Worm (Caenorhabditis elegans) whole organism, L4 larva: ENCODE measurements around the gene srv-2.

ENCODE experiments used
- F26F4.8 ChIP-seq: fragments of 200-800 bp; sonication (Bioruptor generic); conservative IDR thresholded peaks from 2 replicates; pipeline ENCODE4 v1.3.6; 2022; ENCODE audit warnings: missing genetic modification characterization, missing compliant biosample characterization
- T26A8.4 ChIP-seq: fragments of 200-800 bp; sonication (Bioruptor generic); IDR thresholded peaks from 2 replicates; pipeline ENCODE4 v1.3.6; 2022; ENCODE audit warnings: missing genetic modification characterization, missing compliant biosample characterization
- Y48G9A.11 ChIP-seq: fragments of 200-800 bp; sonication (Bioruptor generic); IDR thresholded peaks from 2 replicates; pipeline ENCODE4 v1.3.6; 2022; ENCODE audit warnings: missing genetic modification reagents, missing genetic modification characterization, missing compliant biosample characterization
- ama-1 ChIP-seq: fragments of 150-350 bp; optimal IDR thresholded peaks from 2 replicates; lab custom pipeline; 2014; ENCODE audit warnings: inconsistent platforms, mixed read lengths
- cey-2 ChIP-seq: sonication (generic microtip); optimal IDR thresholded peaks from 3 replicates; lab custom pipeline; 2017; ENCODE audit warnings: missing genetic modification characterization, mild to moderate bottlenecking, missing compliant biosample characterization, antibody characterized with exemption, borderline replicate concordance; ENCODE audit not compliant: insufficient read depth
- ctbp-1 ChIP-seq: fragments of 200-800 bp; sonication (Bioruptor generic); IDR thresholded peaks from 2 replicates; pipeline ENCODE4 v1.3.6; 2022; ENCODE audit warnings: missing genetic modification reagents, missing genetic modification characterization, missing compliant biosample characterization
- daf-16 ChIP-seq, 3 experiments: sonication (generic microtip); optimal IDR thresholded peaks; 2 replicates each; lab custom pipeline; 2016 to 2017; ENCODE audit warnings: missing genetic modification characterization in 3 of 3, missing genetic modification reagents in 3 of 3, mild to moderate bottlenecking in 2 of 3, missing compliant biosample characterization in 2 of 3, missing biosample characterization in 1 of 3, moderate library complexity in 1 of 3
- daf-19 ChIP-seq: fragments of 200-800 bp; sonication (Bioruptor generic); conservative IDR thresholded peaks from 2 replicates; pipeline ENCODE4 v1.3.6; 2022; ENCODE audit warnings: missing genetic modification characterization, missing compliant biosample characterization
- dmd-6 ChIP-seq: fragments of 200-800 bp; sonication (Bioruptor generic); IDR thresholded peaks from 2 replicates; pipeline ENCODE4 v1.3.6; 2022; ENCODE audit warnings: missing genetic modification reagents, missing genetic modification characterization, missing compliant biosample characterization
- dmd-8 ChIP-seq: fragments of 200-800 bp; sonication (Bioruptor generic); IDR thresholded peaks from 2 replicates; pipeline ENCODE4 v1.3.6; 2022; ENCODE audit warnings: missing genetic modification characterization, missing compliant biosample characterization
- dpl-1 ChIP-seq: fragments of 150-350 bp; optimal IDR thresholded peaks from 2 replicates; lab custom pipeline; 2014; ENCODE audit warnings: missing biosample characterization, missing genetic modification reagents, missing genetic modification characterization
- duxl-1 ChIP-seq: sonication (generic microtip); optimal IDR thresholded peaks from 2 replicates; lab custom pipeline; 2016; ENCODE audit warnings: mild to moderate bottlenecking, missing genetic modification characterization, moderate library complexity, missing compliant biosample characterization; ENCODE audit not compliant: poor library complexity
- dve-1 ChIP-seq: sonication (generic microtip); optimal IDR thresholded peaks from 2 replicates; lab custom pipeline; 2017; ENCODE audit warnings: antibody characterized with exemption, mild to moderate bottlenecking, missing genetic modification characterization, missing compliant biosample characterization; ENCODE audit not compliant: insufficient read depth
- egl-43 ChIP-seq: fragments of 200-800 bp; sonication (Bioruptor generic); IDR thresholded peaks from 2 replicates; pipeline ENCODE4 v1.3.6; 2022; ENCODE audit warnings: missing genetic modification reagents, missing genetic modification characterization, missing compliant biosample characterization
- hif-1 ChIP-seq, 2 experiments: sonication (generic microtip); optimal IDR thresholded peaks; 2 replicates each; lab custom pipeline; 2016 to 2017; ENCODE audit warnings: missing compliant biosample characterization in 2 of 2, missing genetic modification characterization in 2 of 2, missing genetic modification reagents in 2 of 2, missing genotype in 2 of 2, mild to moderate bottlenecking in 1 of 2
- hlh-30 ChIP-seq: sonication (generic microtip); optimal IDR thresholded peaks from 2 replicates; lab custom pipeline; 2017; ENCODE audit warnings: antibody characterized with exemption, mild to moderate bottlenecking, missing genetic modification characterization, missing compliant biosample characterization; ENCODE audit not compliant: insufficient read depth
- jun-1 ChIP-seq: fragments of 150-350 bp; optimal IDR thresholded peaks from 2 replicates; lab custom pipeline; 2014; ENCODE audit warnings: missing biosample characterization, missing genetic modification reagents, missing genetic modification characterization
- lim-7 ChIP-seq: fragments of 200-800 bp; sonication (Bioruptor generic); IDR thresholded peaks from 2 replicates; pipeline ENCODE4 v1.3.6; 2022; ENCODE audit warnings: missing genetic modification characterization, missing compliant biosample characterization
- lin-1 ChIP-seq: fragments of 200-800 bp; sonication (Bioruptor generic); IDR thresholded peaks from 2 replicates; pipeline ENCODE4 v1.3.6; 2022; ENCODE audit warnings: missing genetic modification reagents, missing genetic modification characterization, missing compliant biosample characterization
- lin-29 ChIP-seq: fragments of 200-800 bp; sonication (Bioruptor generic); IDR thresholded peaks from 2 replicates; pipeline ENCODE4 v1.3.6; 2022; ENCODE audit warnings: missing genetic modification reagents, missing genetic modification characterization, missing compliant biosample characterization
- lin-38 ChIP-seq: fragments of 200-800 bp; sonication (Bioruptor generic); IDR thresholded peaks from 2 replicates; pipeline ENCODE4 v1.3.6; 2022; ENCODE audit warnings: missing genetic modification reagents, missing genetic modification characterization, missing compliant biosample characterization
- lsy-2 ChIP-seq, 2 experiments: fragments of 150-350 bp in 1 of 2; sonication (generic microtip) in 1 of 2; optimal IDR thresholded peaks; 2 replicates each; lab custom pipeline; 2014 to 2017; ENCODE audit warnings: missing biosample characterization in 2 of 2, missing genetic modification characterization in 2 of 2
- madf-5 ChIP-seq, 2 experiments: fragments of 200-800 bp; sonication (Bioruptor generic); IDR thresholded peaks; 2 replicates each; pipeline ENCODE4 v1.3.6; 2022; ENCODE audit warnings: missing compliant biosample characterization in 2 of 2, missing genetic modification characterization in 2 of 2
- madf-9 ChIP-seq: fragments of 200-800 bp; sonication (Bioruptor generic); conservative IDR thresholded peaks from 2 replicates; pipeline ENCODE4 v1.3.6; 2022; ENCODE audit warnings: missing genetic modification reagents, missing genetic modification characterization, missing compliant biosample characterization
- mdl-1 ChIP-seq, 2 experiments: fragments of 150-350 bp in 1 of 2; sonication (generic microtip) in 1 of 2; optimal IDR thresholded peaks; 2 replicates each; lab custom pipeline; 2014 to 2017; ENCODE audit warnings: missing biosample characterization in 2 of 2, missing genetic modification characterization in 2 of 2
- mep-1 ChIP-seq: fragments of 150-350 bp; sonication (generic microtip); optimal IDR thresholded peaks from 3 replicates; lab custom pipeline; 2014; ENCODE audit warnings: missing biosample characterization, missing genetic modification characterization
- mes-2 ChIP-seq: sonication (generic microtip); optimal IDR thresholded peaks from 2 replicates; lab custom pipeline; 2016; ENCODE audit warnings: missing genotype, mild to moderate bottlenecking, missing genetic modification characterization, missing compliant biosample characterization; ENCODE audit not compliant: poor library complexity, severe bottlenecking
- mxl-2 ChIP-seq: fragments of 200-800 bp; sonication (Bioruptor generic); conservative IDR thresholded peaks from 2 replicates; pipeline ENCODE4 v1.3.6; 2022; ENCODE audit warnings: missing genetic modification reagents, missing genetic modification characterization, missing compliant biosample characterization
- mxl-3 ChIP-seq: fragments of 200-800 bp; sonication (Bioruptor generic); optimal IDR thresholded peaks from 2 replicates; lab custom pipeline; 2018; ENCODE audit warnings: mild to moderate bottlenecking, missing genetic modification characterization, missing compliant biosample characterization
- nhr-11 ChIP-seq: fragments of 150-350 bp; optimal IDR thresholded peaks from 2 replicates; lab custom pipeline; 2014; ENCODE audit warnings: missing biosample characterization, missing genetic modification characterization
- nhr-237 ChIP-seq: sonication (generic microtip); optimal IDR thresholded peaks from 2 replicates; lab custom pipeline; 2017; ENCODE audit warnings: missing biosample characterization, missing genetic modification characterization
- nhr-25 ChIP-seq: sonication (generic microtip); optimal IDR thresholded peaks from 2 replicates; lab custom pipeline; 2017; ENCODE audit warnings: missing genetic modification characterization, mild to moderate bottlenecking, missing compliant biosample characterization, antibody characterized with exemption, moderate library complexity, borderline replicate concordance; ENCODE audit not compliant: insufficient read depth
- nhr-28 ChIP-seq: fragments of 150-350 bp; optimal IDR thresholded peaks from 2 replicates; lab custom pipeline; 2014; ENCODE audit warnings: missing biosample characterization, missing genetic modification characterization
- nhr-48 ChIP-seq: sonication (generic microtip); optimal IDR thresholded peaks from 2 replicates; lab custom pipeline; 2016; ENCODE audit warnings: mild to moderate bottlenecking, missing genetic modification characterization, missing compliant biosample characterization
- nhr-77 ChIP-seq: fragments of 150-350 bp; optimal IDR thresholded peaks from 2 replicates; lab custom pipeline; 2014; ENCODE audit warnings: missing biosample characterization, missing genetic modification characterization
- php-3 ChIP-seq: fragments of 200-800 bp; sonication (Bioruptor generic); IDR thresholded peaks from 2 replicates; pipeline ENCODE4 v1.3.6; 2022; ENCODE audit warnings: missing genetic modification reagents, missing genetic modification characterization, missing compliant biosample characterization
- set-16 ChIP-seq: fragments of 200-800 bp; sonication (Bioruptor generic); IDR thresholded peaks from 2 replicates; pipeline ENCODE4 v1.3.6; 2022; ENCODE audit warnings: missing genetic modification reagents, missing genetic modification characterization, missing compliant biosample characterization
- spr-3 ChIP-seq: fragments of 200-800 bp; sonication (Bioruptor generic); optimal IDR thresholded peaks from 2 replicates; lab custom pipeline; 2018; ENCODE audit warnings: mild to moderate bottlenecking, missing genetic modification characterization, missing compliant biosample characterization
- tra-1 ChIP-seq: fragments of 200-800 bp; sonication (Bioruptor generic); IDR thresholded peaks from 2 replicates; pipeline ENCODE4 v1.3.6; 2022; ENCODE audit warnings: missing genetic modification reagents, missing genetic modification characterization, missing compliant biosample characterization
- unc-62 ChIP-seq, 3 experiments: fragments of 150-350 bp in 1 of 3; sonication (generic microtip); optimal IDR thresholded peaks in 2 of 3; peaks in 1 of 3; 1 replicate in 1 of 3; 2 replicates in 2 of 3; lab custom pipeline; 2014 to 2017; ENCODE audit warnings: missing biosample characterization in 3 of 3, missing genetic modification characterization in 3 of 3, missing genetic modification reagents in 3 of 3, missing genotype in 1 of 3
- zip-2 ChIP-seq: fragments of 150-350 bp; optimal IDR thresholded peaks from 2 replicates; lab custom pipeline; 2014; ENCODE audit warnings: missing biosample characterization, missing genetic modification characterization
- ztf-11 ChIP-seq: fragments of 150-350 bp; optimal IDR thresholded peaks from 2 replicates; lab custom pipeline; 2014; ENCODE audit warnings: missing biosample characterization, missing genetic modification characterization

srv-2 gene

DNA sequence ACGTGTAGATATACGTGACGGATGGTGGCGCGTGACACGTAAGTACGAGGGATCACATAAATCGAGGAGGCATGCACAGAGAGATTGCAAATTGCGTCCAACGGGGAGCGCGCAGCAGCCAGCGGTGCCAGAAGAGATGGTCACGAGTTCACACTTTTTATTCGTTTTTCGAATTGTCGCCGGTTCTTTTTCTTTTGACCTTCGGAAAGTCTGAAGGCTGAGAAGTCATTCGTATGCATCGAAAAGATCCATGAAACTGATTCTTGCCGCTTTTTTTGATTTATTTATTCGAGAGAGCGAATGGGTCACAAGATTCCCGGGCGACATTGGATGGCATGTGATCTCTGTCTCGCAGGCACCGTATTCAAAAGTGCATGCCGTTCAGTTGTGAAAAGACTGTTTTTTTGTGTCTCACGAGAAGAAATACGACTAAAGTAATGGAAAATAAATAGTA, 43.1 kb downstream of the srv-2 start (continued):
- TF ChIP-seq mes-2 (tag; lab: Kevin White, UChicago), result peak; percentile 15
- TF ChIP-seq madf-9 (GFP tag; lab: Robert Waterston, UW), result peak; percentile 1; the same call in 1 of the 2 replicates
- TF ChIP-seq dmd-8, result no peak
- TF ChIP-seq spr-3, result no peak
- no peak for TF ChIP-seq F26F4.8 (GFP tag; lab: Robert Waterston, UW)
- no peak for TF ChIP-seq daf-19 (GFP tag; lab: Robert Waterston, UW)
- TF ChIP-seq hlh-30, result peak; percentile 98
- TF ChIP-seq madf-5 (GFP tag; IDR thresholded peaks at IDR 0.05; lab: Robert Waterston, UW), result 0 out of 4 replicates have a peak, but pooled peaks of 1 of the 2 experiments have one; percentile 7
- TF ChIP-seq mxl-3 (GFP tag; lab: Kevin White, UChicago), result peak; percentile 53
- TF ChIP-seq unc-62 (GFP tag; optimal IDR thresholded peaks at IDR 0.05 in 1 of 2; lab: Kevin White, UChicago), result peak in 1 of 2 experiments; percentile 98
- TF ChIP-seq unc-62 (tag; optimal IDR thresholded peaks at IDR 0.05; lab: Kevin White, UChicago), result no peak
- TF ChIP-seq egl-43 (GFP tag; lab: Robert Waterston, UW), result no peak
- no peak for TF ChIP-seq jun-1 (tag; lab: Kevin White, UChicago)
- peak; percentile 44 for TF ChIP-seq duxl-1 (tag; lab: Kevin White, UChicago)
- TF ChIP-seq nhr-237 (tag; lab: Kevin White, UChicago), result no peak
- peak; percentile 3 for TF ChIP-seq ama-1 (lab: Kevin White, UChicago)
- TF ChIP-seq dpl-1 (GFP tag; lab: Kevin White, UChicago), result peak; percentile 16
- TF ChIP-seq hif-1 (tag; optimal IDR thresholded peaks at IDR 0.05; lab: Kevin White, UChicago), result peak in 1 of 2 experiments; percentile 77
- no peak for TF ChIP-seq mxl-2 (GFP tag; lab: Robert Waterston, UW)
- no peak for TF ChIP-seq tra-1 (GFP tag; lab: Robert Waterston, UW)
- TF ChIP-seq lim-7 (GFP tag; lab: Robert Waterston, UW), result no peak
- 0 out of 2 replicates have a peak, but pooled peaks have one; percentile 16 for TF ChIP-seq lin-38 (GFP tag; lab: Robert Waterston, UW)
- TF ChIP-seq set-16, result peak; percentile 61; the same call in 1 of the 2 replicates
- peak; percentile 17 for TF ChIP-seq nhr-28 (tag; lab: Kevin White, UChicago)
- TF ChIP-seq php-3 (GFP tag; lab: Robert Waterston, UW), result peak; percentile 72
- peak; percentile 17; the same call in 1 of the 2 replicates for TF ChIP-seq T26A8.4 (GFP tag; lab: Robert Waterston, UW)
- no peak for TF ChIP-seq zip-2 (tag; lab: Kevin White, UChicago)
- no peak for TF ChIP-seq Y48G9A.11 (GFP tag; lab: Robert Waterston, UW)
- peak; percentile 84 for TF ChIP-seq nhr-25 (tag; lab: Kevin White, UChicago)
- no peak for TF ChIP-seq dmd-6 (GFP tag; lab: Robert Waterston, UW)
- TF ChIP-seq ctbp-1 (GFP tag; lab: Robert Waterston, UW), result peak; percentile 51
- TF ChIP-seq nhr-77 (tag; lab: Kevin White, UChicago), result no peak
- TF ChIP-seq lsy-2 (tag; optimal IDR thresholded peaks at IDR 0.05; lab: Kevin White, UChicago), result peak; percentile 13 to 63
- peak; percentile 66 for TF ChIP-seq dve-1 (tag; lab: Kevin White, UChicago)
- TF ChIP-seq nhr-11 (tag; lab: Kevin White, UChicago), result peak; percentile 73
- no peak for TF ChIP-seq cey-2 (tag; lab: Kevin White, UChicago)
- peak; percentile 24; the same call in 1 of the 2 replicates for TF ChIP-seq lin-29 (GFP tag; lab: Robert Waterston, UW)
- peak; percentile 74 for TF ChIP-seq mep-1

DNA sequence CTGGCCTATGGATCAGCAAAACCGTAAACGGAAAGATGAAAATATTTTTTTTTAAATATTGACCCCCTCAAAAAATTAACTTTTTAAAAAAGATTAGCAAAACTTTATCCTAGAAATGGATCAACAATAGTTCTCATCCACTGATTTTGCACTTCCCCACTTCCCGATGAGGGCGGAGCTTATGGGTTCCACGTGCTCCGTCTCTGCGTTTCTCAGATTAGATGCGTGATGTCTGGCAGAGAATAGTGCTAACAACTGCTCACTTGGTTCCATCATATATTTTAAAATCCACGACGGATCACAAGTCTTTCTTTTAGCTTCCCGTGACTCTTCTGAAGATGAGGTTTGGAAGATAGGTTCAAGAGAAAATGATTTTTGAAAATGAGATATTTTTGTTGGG, 43.7 kb downstream of the srv-2 start:
- TF ChIP-seq nhr-11 (tag; lab: Kevin White, UChicago) (peak; percentile 87), mdl-1 (tag; optimal IDR thresholded peaks at IDR 0.05; lab: Kevin White, UChicago) (peak in 1 of 2 experiments; percentile 3), hlh-30 (peak; percentile 66), nhr-48 (tag; lab: Kevin White, UChicago) (no peak), ztf-11 (tag; lab: Kevin White, UChicago) (no peak), daf-16 (GFP tag; optimal IDR thresholded peaks at IDR 0.05; lab: Kevin White, UChicago) (peak in 1 of 2 experiments; percentile 43), daf-16 (tag; optimal IDR thresholded peaks at IDR 0.05; lab: Kevin White, UChicago) (no peak), mxl-3 (GFP tag; lab: Kevin White, UChicago) (peak; percentile 25), lin-1 (no peak)
